Worm (Caenorhabditis elegans): ENCODE results near the gene srlf-19.

srlf-19 gene

DNA sequence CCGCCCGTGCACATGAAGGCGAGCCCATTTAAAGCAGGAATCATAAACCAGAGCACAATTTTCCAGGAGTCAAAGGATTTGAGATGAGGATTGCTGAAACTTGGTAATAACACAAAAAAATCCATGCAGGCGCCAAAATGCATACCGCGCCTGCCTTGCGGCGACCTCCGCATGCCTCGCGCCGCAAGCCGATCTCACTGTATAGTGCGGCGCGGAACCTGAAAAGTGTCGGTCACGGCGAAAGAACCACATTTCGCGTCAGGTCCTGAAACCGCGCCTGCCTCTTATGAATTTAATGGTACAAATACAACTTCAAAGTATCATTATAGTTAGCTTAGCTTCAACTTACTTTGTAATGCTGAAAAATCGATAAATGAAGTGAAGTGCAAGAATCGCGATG lies 4.8 kb upstream of the srlf-19 start:
- TF ChIP-seq nhr-2 (tag; optimal IDR thresholded peaks at IDR 0.05) (no peak), elt-3 (tag; optimal IDR thresholded peaks at IDR 0.05) (no peak), zip-8 (tag; optimal IDR thresholded peaks at IDR 0.05) (no peak), lin-13 (tag; optimal IDR thresholded peaks at IDR 0.05) (no peak), flh-1 (GFP tag; optimal IDR thresholded peaks at IDR 0.05) (no peak), ham-2 (GFP tag; optimal IDR thresholded peaks at IDR 0.05) (no peak), tbx-8 (GFP tag; optimal IDR thresholded peaks at IDR 0.05) (no peak)

DNA sequence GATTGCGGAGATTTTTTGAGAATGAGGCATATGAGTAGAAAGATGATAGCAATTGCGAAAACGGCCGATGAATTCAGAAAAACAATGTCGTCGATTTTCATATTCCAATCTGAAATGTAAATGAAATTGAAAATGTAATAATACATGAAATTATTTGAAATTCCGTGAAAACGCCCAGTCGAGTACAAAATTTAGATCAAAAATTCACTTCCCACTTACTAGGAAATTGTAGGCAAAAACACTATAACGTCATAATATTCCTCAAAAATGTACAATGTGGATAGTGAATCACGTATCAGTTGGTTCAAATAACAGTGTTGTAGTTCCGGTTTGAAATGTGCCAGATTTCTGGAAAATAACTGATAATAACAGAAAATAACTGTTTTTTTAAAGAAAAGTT lies 4.1 kb upstream of the srlf-19 start, which contains the start of gene str-256:
str-256 (minus strand) TSS at position 101 of the 400 bp plus-strand sequence.
- TF ChIP-seq elt-1 (tag; optimal IDR thresholded peaks at IDR 0.05; ENCODE audit: borderline replicate concordance, insufficient read depth) (no peak), cnd-1 (tag; optimal IDR thresholded peaks at IDR 0.05) (no peak)

DNA sequence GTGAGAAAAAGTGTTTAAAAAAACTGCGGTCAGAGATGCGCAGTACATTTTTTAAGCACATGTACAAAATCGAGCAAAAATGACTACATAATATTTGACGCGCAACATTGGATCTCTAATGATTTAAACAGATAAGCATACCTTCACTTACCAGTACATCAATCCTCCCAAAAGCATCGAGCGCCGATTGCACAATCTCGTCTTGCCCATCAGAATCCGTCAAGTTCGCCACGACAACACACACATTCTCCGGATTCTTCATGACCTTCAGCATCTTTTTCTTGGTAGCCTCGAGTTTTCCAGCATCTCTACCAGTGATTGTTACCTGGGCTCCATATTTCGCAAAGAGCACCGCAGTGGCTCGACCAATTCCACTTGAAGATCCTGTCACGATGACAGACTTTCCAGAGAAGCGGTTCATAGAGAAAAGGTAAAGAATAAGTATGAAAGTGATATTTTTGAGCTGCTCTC lies 2.5 kb upstream of the srlf-19 start, which contains the start of gene T01G6.10:
T01G6.10 (minus strand) TSS at position 421 of the 471 bp plus-strand sequence.
- TF ChIP-seq ham-2 (GFP tag; optimal IDR thresholded peaks at IDR 0.05) (no peak), sem-2 (GFP tag; optimal IDR thresholded peaks at IDR 0.05) (no peak), ztf-11 (tag; optimal IDR thresholded peaks at IDR 0.05) (no peak), ces-1 (GFP tag; optimal IDR thresholded peaks at IDR 0.05) (no peak), unc-120 (tag; optimal IDR thresholded peaks at IDR 0.05; ENCODE audit: poor library complexity, severe bottlenecking) (no peak), mls-2 (tag; optimal IDR thresholded peaks at IDR 0.05) (no peak), lin-13 (tag; optimal IDR thresholded peaks at IDR 0.05) (no peak), lin-32 (GFP tag; optimal IDR thresholded peaks at IDR 0.05) (no peak), nhr-237 (tag; optimal IDR thresholded peaks at IDR 0.05) (no peak), flh-1 (GFP tag; optimal IDR thresholded peaks at IDR 0.05) (no peak), snpc-4 (tag; optimal IDR thresholded peaks at IDR 0.05) (no peak), mep-1 (tag; optimal IDR thresholded peaks at IDR 0.05) (no peak), cnd-1 (tag; optimal IDR thresholded peaks at IDR 0.05) (no peak)

DNA sequence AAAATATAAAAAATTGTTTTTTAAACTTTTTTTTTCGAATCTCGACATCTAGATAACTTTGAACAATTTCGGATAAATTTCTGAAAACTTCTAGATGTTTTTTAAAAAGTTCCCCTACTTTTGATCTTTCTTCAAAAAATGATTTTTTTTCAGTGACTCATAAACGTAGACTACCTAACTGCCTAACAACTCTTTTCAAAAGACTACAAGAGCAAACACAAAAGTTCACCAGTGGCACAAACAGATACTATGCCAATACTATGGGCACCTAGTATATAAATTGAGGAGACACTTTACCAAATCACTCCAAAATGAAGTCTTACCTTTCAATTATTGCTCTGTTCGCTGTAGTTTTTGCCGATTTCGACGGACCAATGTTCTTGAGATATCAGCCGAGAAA lies 1.6 kb upstream of the srlf-19 start, which contains the start of gene srlf-35:
srlf-35 (plus strand) TSS at position 301 of the 400 bp plus-strand sequence.
- TF ChIP-seq unc-39 (tag; optimal IDR thresholded peaks at IDR 0.05) (no peak), zip-8 (tag; optimal IDR thresholded peaks at IDR 0.05) (no peak), nhr-28 (tag; optimal IDR thresholded peaks at IDR 0.05) (no peak), ces-1 (GFP tag; optimal IDR thresholded peaks at IDR 0.05) (no peak), elt-3 (tag; optimal IDR thresholded peaks at IDR 0.05) (no peak), flh-1 (GFP tag; optimal IDR thresholded peaks at IDR 0.05) (no peak), unc-120 (tag; optimal IDR thresholded peaks at IDR 0.05; ENCODE audit: poor library complexity, severe bottlenecking) (no peak), ham-2 (GFP tag; optimal IDR thresholded peaks at IDR 0.05) (no peak), pha-4 (tag; optimal IDR thresholded peaks at IDR 0.05) (no peak), snpc-4 (tag; optimal IDR thresholded peaks at IDR 0.05) (no peak), lsy-2 (tag; optimal IDR thresholded peaks at IDR 0.05) (no peak), tbx-8 (GFP tag; optimal IDR thresholded peaks at IDR 0.05) (no peak)

DNA sequence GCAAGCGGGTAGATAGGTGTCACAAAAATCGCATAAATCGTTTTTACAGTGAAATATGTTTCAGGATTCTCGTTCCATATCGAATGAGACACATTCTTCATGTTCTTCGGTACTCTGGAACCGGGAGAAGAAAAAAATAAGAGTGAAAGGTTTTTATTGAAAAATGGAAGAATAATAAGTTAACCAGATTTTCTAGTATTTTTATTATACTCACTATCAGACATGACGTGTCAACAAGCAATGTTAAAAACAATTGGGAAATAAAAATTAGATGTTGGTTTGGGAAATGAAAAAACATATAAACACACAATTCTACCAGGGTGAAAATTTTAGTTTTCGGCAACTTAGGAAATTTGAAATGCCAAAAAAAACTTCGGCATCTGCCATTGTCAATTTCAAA lies 7.1 kb downstream of the srlf-19 start, which contains the start of gene srh-37:
srh-37 (minus strand) TSS at position 101 of the 400 bp plus-strand sequence.
- no peak for TF ChIP-seq hlh-1 (tag; optimal IDR thresholded peaks at IDR 0.05)
- no peak for TF ChIP-seq mls-2 (tag; optimal IDR thresholded peaks at IDR 0.05)
- TF ChIP-seq bed-3 (GFP tag; optimal IDR thresholded peaks at IDR 0.05), result no peak

DNA sequence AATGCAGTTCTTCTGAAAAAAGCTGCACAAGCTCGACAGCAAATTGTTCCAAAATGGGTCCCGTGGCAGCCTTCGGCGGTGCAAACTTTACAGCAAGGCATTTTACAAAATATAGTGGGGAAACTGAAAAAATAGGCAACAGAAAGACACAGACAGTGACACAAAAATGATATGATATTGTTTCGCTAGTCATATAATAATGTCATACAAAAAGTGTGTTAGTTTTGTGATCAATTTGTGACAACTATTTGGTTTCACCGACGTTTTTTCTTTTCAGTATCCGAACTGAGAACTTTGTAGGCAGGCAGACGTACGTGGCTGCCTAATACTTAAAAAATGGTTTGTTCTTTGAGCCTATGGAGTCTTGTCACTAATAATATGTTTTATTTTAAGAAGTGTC lies 14.2 kb downstream of the srlf-19 start, which contains the start of gene nhr-210:
nhr-210 (minus strand) TSS at position 101 of the 400 bp plus-strand sequence.
- TF ChIP-seq pha-4 (tag; optimal IDR thresholded peaks at IDR 0.05) (no peak), ceh-39 (tag; optimal IDR thresholded peaks at IDR 0.05) (no peak), zip-8 (tag; optimal IDR thresholded peaks at IDR 0.05) (no peak), ceh-43 (GFP tag; optimal IDR thresholded peaks at IDR 0.05) (no peak), lin-32 (GFP tag; optimal IDR thresholded peaks at IDR 0.05) (no peak), cnd-1 (tag; optimal IDR thresholded peaks at IDR 0.05) (no peak), ces-1 (GFP tag; optimal IDR thresholded peaks at IDR 0.05) (no peak), nhr-76 (tag; optimal IDR thresholded peaks at IDR 0.05) (no peak), nhr-28 (tag; optimal IDR thresholded peaks at IDR 0.05) (no peak), drap-1 (GFP tag; optimal IDR thresholded peaks at IDR 0.05) (no peak), blmp-1 (tag; optimal IDR thresholded peaks at IDR 0.05) (no peak), unc-120 (tag; optimal IDR thresholded peaks at IDR 0.05; ENCODE audit: poor library complexity, severe bottlenecking) (no peak), unc-62 (GFP tag; optimal IDR thresholded peaks at IDR 0.05) (no peak), ceh-83 (GFP tag; optimal IDR thresholded peaks at IDR 0.05) (no peak), mep-1 (tag; optimal IDR thresholded peaks at IDR 0.05) (no peak), elt-3 (tag; optimal IDR thresholded peaks at IDR 0.05) (no peak), tbx-8 (GFP tag; optimal IDR thresholded peaks at IDR 0.05) (no peak), snpc-4 (tag; optimal IDR thresholded peaks at IDR 0.05) (no peak)
